Fruit fly (Drosophila melanogaster): ENCODE measurements around the gene Tmf.

Tmf gene

DNA sequence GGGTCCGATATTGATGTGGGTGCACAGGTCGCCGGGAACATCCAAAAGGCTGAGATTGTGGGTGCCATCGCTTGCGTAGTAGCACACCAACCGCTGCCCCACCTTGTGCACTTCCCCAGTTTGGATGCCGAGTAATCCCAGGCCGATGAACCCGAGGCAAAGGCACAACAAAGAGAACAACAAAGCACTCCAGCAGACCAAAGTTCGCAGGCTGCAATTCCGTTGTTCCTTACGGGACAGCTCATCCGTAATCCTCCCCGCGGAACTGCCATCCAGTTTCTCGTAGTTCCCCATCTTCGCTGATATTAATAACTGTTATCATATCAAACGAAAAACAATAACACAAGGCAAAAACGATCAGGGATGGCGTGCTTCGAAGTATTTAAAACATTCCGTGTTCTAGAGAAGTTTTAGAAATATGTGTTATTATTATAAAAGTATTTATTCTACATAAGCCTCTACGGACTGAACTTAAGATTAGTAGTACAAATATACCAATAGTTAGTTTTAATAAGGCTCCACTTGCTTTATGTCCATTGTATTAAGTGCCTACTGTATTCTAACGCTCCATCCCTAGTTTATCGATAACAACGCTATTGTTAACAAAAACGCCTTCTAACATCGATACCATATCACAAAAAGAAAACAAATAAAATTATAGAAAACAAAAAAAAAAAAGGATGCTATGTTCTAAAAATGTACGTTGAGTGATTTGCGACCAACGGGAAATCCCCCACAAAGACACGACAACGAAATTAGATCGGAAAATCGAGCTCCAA, 5.2 kb downstream of the Tmf start, which contains the start of the genes Cht11 and CG4558 (continued):
- TF ChIP-seq Dip3 (GFP tag; optimal IDR thresholded peaks at IDR 0.05) (peak; percentile 64), CG11560 (tag; IDR thresholded peaks at IDR 0.05) (peak; percentile 68), Spps (tag; optimal IDR thresholded peaks at IDR 0.05) (peak; percentile 64), ssp (GFP tag; IDR thresholded peaks at IDR 0.05) (peak; percentile 69), D19A (tag; optimal IDR thresholded peaks at IDR 0.05) (peak; percentile 74), seq (GFP tag; IDR thresholded peaks at IDR 0.05) (peak; percentile 58; the same call in 1 of the 2 replicates), Nf-YB (GFP tag; optimal IDR thresholded peaks at IDR 0.05) (peak; percentile 37), slou (GFP tag; optimal IDR thresholded peaks at IDR 0.05) (peak; percentile 54), Trl (optimal IDR thresholded peaks at IDR 0.05) (no peak), Trl (GFP tag; optimal IDR thresholded peaks at IDR 0.05) (peak; percentile 64), trem (tag; optimal IDR thresholded peaks at IDR 0.05) (peak; percentile 77), Dll (GFP tag; IDR thresholded peaks at IDR 0.05; ENCODE audit: partially characterized antibody) (peak; percentile 64; the same call in 3 of the 4 replicates), chif (GFP tag; optimal IDR thresholded peaks at IDR 0.05) (peak; percentile 24 to 79), pan (optimal IDR thresholded peaks at IDR 0.05) (no peak), pan (GFP tag; optimal IDR thresholded peaks at IDR 0.05 in 1 of 2, IDR thresholded peaks at IDR 0.05 in 1 of 2) (peak in 1 of 2 experiments; percentile 86), H15 (GFP tag; IDR thresholded peaks at IDR 0.05) (peak; percentile 76; the same call in 2 of the 3 replicates), dmrt11E (tag; optimal IDR thresholded peaks at IDR 0.05) (peak; percentile 74), dysf (GFP tag; IDR thresholded peaks at IDR 0.05) (peak; percentile 89), HLH54F (GFP tag; optimal IDR thresholded peaks at IDR 0.05) (peak; percentile 63), zf30C (GFP tag; optimal IDR thresholded peaks at IDR 0.05) (no peak), Hey (tag; optimal IDR thresholded peaks at IDR 0.05) (no peak), CG15269 (tag; optimal IDR thresholded peaks at IDR 0.05) (peak; percentile 82), salm (tag; optimal IDR thresholded peaks at IDR 0.05) (no peak), CG14860 (GFP tag; IDR thresholded peaks at IDR 0.05; ENCODE audit: partially characterized antibody) (no peak; the same call in 2 of the 3 replicates), CG9727 (GFP tag; optimal IDR thresholded peaks at IDR 0.05) (peak; percentile 76), Drgx (GFP tag; IDR thresholded peaks at IDR 0.05) (peak; percentile 72; the same call in 1 of the 2 replicates), bcd (GFP tag; optimal IDR thresholded peaks at IDR 0.05) (peak; percentile 78), B-H2 (GFP tag; optimal IDR thresholded peaks at IDR 0.05) (peak; percentile 88), CG13624 (GFP tag; optimal IDR thresholded peaks at IDR 0.05) (peak; percentile 56), bsh (GFP tag; optimal IDR thresholded peaks at IDR 0.05) (peak; percentile 81 to 83), shn (GFP tag; optimal IDR thresholded peaks at IDR 0.05) (peak; percentile 27), CG13775 (GFP tag; optimal IDR thresholded peaks at IDR 0.05) (peak; percentile 80), Dp (GFP tag; optimal IDR thresholded peaks at IDR 0.05) (peak; percentile 20), Usf (GFP tag; optimal IDR thresholded peaks at IDR 0.05) (peak; percentile 60), CG8944 (GFP tag; optimal IDR thresholded peaks at IDR 0.05) (peak; percentile 47), her (GFP tag; optimal IDR thresholded peaks at IDR 0.05) (no peak), Xbp1 (GFP tag; optimal IDR thresholded peaks at IDR 0.05) (peak; percentile 87), CG17385 (GFP tag; optimal IDR thresholded peaks at IDR 0.05) (peak; percentile 77), Meics (GFP tag; optimal IDR thresholded peaks at IDR 0.05) (peak; percentile 75), CG15696 (tag; optimal IDR thresholded peaks at IDR 0.05) (peak; percentile 79), Sry-β (GFP tag; optimal IDR thresholded peaks at IDR 0.05) (peak; percentile 4), jumu (GFP tag; optimal IDR thresholded peaks at IDR 0.05) (peak; percentile 64), CG7928 (GFP tag; optimal IDR thresholded peaks at IDR 0.05) (peak; percentile 96), CG4404 (GFP tag; IDR thresholded peaks at IDR 0.05) (peak; percentile 69), danr (GFP tag; IDR thresholded peaks at IDR 0.05) (peak; percentile 45; the same call in 1 of the 2 replicates), Lhr (GFP tag; optimal IDR thresholded peaks at IDR 0.05) (peak; percentile 36), HHEX (GFP tag; optimal IDR thresholded peaks at IDR 0.05) (peak; percentile 72), CG1792 (GFP tag; optimal IDR thresholded peaks at IDR 0.05) (peak; percentile 10), CG17186 (GFP tag; optimal IDR thresholded peaks at IDR 0.05) (no peak)

Measured in whole organism, embryonic.